Comparison of ENCODE assay signal across 3 fruit fly cellular contexts in genomic region chrX:2880660-2881059, dm6.
TF ChIP-seq lines count a peak whose summit lies in the region.

No protein-coding gene starts in this region.

TF ChIP-seq in whole organism, prepupa, 60 proteins besides CTCF, POLR2A, EP300 and RAD21 (continues in another document):
- TF ChIP-seq CG6163 (GFP tag; IDR thresholded peaks at IDR 0.05; lab: Robert Waterston, UW) (no peak), CG34406 (GFP tag; optimal IDR thresholded peaks at IDR 0.05; lab: Kevin White, UChicago) (peak; percentile 2), Hr39 (GFP tag; optimal IDR thresholded peaks at IDR 0.05; lab: Kevin White, UChicago) (peak; percentile 15), fd59A (GFP tag; optimal IDR thresholded peaks at IDR 0.05; lab: Kevin White, UChicago) (peak; percentile 48), Blimp-1 (GFP tag; optimal IDR thresholded peaks at IDR 0.05; lab: Kevin White, UChicago) (no peak), CG6792 (GFP tag; optimal IDR thresholded peaks at IDR 0.05; lab: Kevin White, UChicago) (peak; percentile 26), CG10669 (GFP tag; optimal IDR thresholded peaks at IDR 0.05; lab: Kevin White, UChicago) (peak; percentile 42), CG1621 (tag; optimal IDR thresholded peaks at IDR 0.05; lab: Kevin White, UChicago) (peak; percentile 33), CG8632 (GFP tag; optimal IDR thresholded peaks at IDR 0.05; lab: Kevin White, UChicago) (no peak), Eip75B (GFP tag; optimal IDR thresholded peaks at IDR 0.05; lab: Kevin White, UChicago) (no peak), CG11902 (GFP tag; optimal IDR thresholded peaks at IDR 0.05; lab: Kevin White, UChicago) (no peak), Smox (GFP tag; optimal IDR thresholded peaks at IDR 0.05; lab: Kevin White, UChicago) (peak; percentile 1), Hr4 (GFP tag; optimal IDR thresholded peaks at IDR 0.05; lab: Kevin White, UChicago) (no peak), dac (GFP tag; optimal IDR thresholded peaks at IDR 0.05; lab: Kevin White, UChicago) (no peak), Sox102F (GFP tag; optimal IDR thresholded peaks at IDR 0.05; lab: Kevin White, UChicago) (peak; percentile 9), Sox15 (GFP tag; optimal IDR thresholded peaks at IDR 0.05; lab: Kevin White, UChicago) (no peak), CG11294 (GFP tag; IDR thresholded peaks at IDR 0.05; lab: Robert Waterston, UW) (no peak), topi (GFP tag; optimal IDR thresholded peaks at IDR 0.05; lab: Kevin White, UChicago) (no peak), CG7368 (GFP tag; optimal IDR thresholded peaks at IDR 0.05; lab: Kevin White, UChicago) (no peak), CG31627 (GFP tag; optimal IDR thresholded peaks at IDR 0.05; lab: Kevin White, UChicago) (peak; percentile 20), Met (GFP tag; optimal IDR thresholded peaks at IDR 0.05; lab: Kevin White, UChicago) (peak; percentile 8), Hr38 (GFP tag; optimal IDR thresholded peaks at IDR 0.05; lab: Kevin White, UChicago) (no peak), eg (GFP tag; IDR thresholded peaks at IDR 0.05; lab: Robert Waterston, UW) (no peak), pdm3 (GFP tag; optimal IDR thresholded peaks at IDR 0.05; lab: Kevin White, UChicago) (peak; percentile 45), CG4318 (GFP tag; optimal IDR thresholded peaks at IDR 0.05; lab: Kevin White, UChicago) (no peak), CG6276 (GFP tag; optimal IDR thresholded peaks at IDR 0.05; lab: Kevin White, UChicago) (no peak), CG6854 (GFP tag; optimal IDR thresholded peaks at IDR 0.05; lab: Kevin White, UChicago) (no peak), salr (GFP tag; optimal IDR thresholded peaks at IDR 0.05; lab: Kevin White, UChicago) (no peak), CG3032 (tag; optimal IDR thresholded peaks at IDR 0.05; lab: Kevin White, UChicago) (no peak), fd85E (GFP tag; optimal IDR thresholded peaks at IDR 0.05; lab: Kevin White, UChicago) (no peak), Gug (GFP tag; IDR thresholded peaks at IDR 0.05; lab: Robert Waterston, UW) (no peak), Eip78C (GFP tag; lab: Kevin White, UChicago) (peak; percentile 75)

TF ChIP-seq in whole organism, pupa, 21 proteins besides CTCF, POLR2A, EP300 and RAD21:
- peak; percentile 63 for TF ChIP-seq CG8159 (tag; optimal IDR thresholded peaks at IDR 0.05; lab: Kevin White, UChicago)
- TF ChIP-seq rn (GFP tag; IDR thresholded peaks at IDR 0.05; lab: Robert Waterston, UW) = no peak
- TF ChIP-seq CG32121 (GFP tag; IDR thresholded peaks at IDR 0.05; lab: Robert Waterston, UW) = no peak
- TF ChIP-seq EcR (GFP tag; optimal IDR thresholded peaks at IDR 0.05; lab: Kevin White, UChicago) = no peak
- no peak for TF ChIP-seq CG4496 (GFP tag; IDR thresholded peaks at IDR 0.05; lab: Robert Waterston, UW)
- TF ChIP-seq CG34367 (tag; optimal IDR thresholded peaks at IDR 0.05; lab: Kevin White, UChicago) = peak; percentile 50
- peak; percentile 49 for TF ChIP-seq CG17806 (tag; optimal IDR thresholded peaks at IDR 0.05; lab: Kevin White, UChicago)
- peak; percentile 42 for TF ChIP-seq gl (tag; optimal IDR thresholded peaks at IDR 0.05; lab: Kevin White, UChicago)
- peak; percentile 57 for TF ChIP-seq CG15710 (tag; optimal IDR thresholded peaks at IDR 0.05; lab: Kevin White, UChicago)
- no peak for TF ChIP-seq CG13204 (GFP tag; optimal IDR thresholded peaks at IDR 0.05; lab: Kevin White, UChicago)
- TF ChIP-seq CG14655 (GFP tag; optimal IDR thresholded peaks at IDR 0.05; lab: Kevin White, UChicago) = peak; percentile 49
- TF ChIP-seq CG8301 (tag; optimal IDR thresholded peaks at IDR 0.05; lab: Kevin White, UChicago) = peak; percentile 20
- 0 out of 3 replicates have a peak, but pooled peaks have one; percentile 15 for TF ChIP-seq fd96Ca (GFP tag; IDR thresholded peaks at IDR 0.05; lab: Robert Waterston, UW)
- TF ChIP-seq CG9948 (tag; optimal IDR thresholded peaks at IDR 0.05; lab: Kevin White, UChicago) = peak; percentile 47
- TF ChIP-seq D1 (tag; optimal IDR thresholded peaks at IDR 0.05; lab: Kevin White, UChicago) = no peak
- TF ChIP-seq Pif1A (GFP tag; optimal IDR thresholded peaks at IDR 0.05; lab: Kevin White, UChicago) = peak; percentile 20
- TF ChIP-seq Pif1B (GFP tag; optimal IDR thresholded peaks at IDR 0.05; lab: Kevin White, UChicago) = no peak

TF ChIP-seq in whole organism, wandering third instar larva, 38 proteins besides CTCF, POLR2A, EP300 and RAD21:
- TF ChIP-seq lola (GFP tag; optimal IDR thresholded peaks at IDR 0.05; lab: Kevin White, UChicago) (no peak), OdsH (GFP tag; optimal IDR thresholded peaks at IDR 0.05; lab: Kevin White, UChicago) (no peak), N (GFP tag; optimal IDR thresholded peaks at IDR 0.05; lab: Kevin White, UChicago) (no peak), rgr (GFP tag; optimal IDR thresholded peaks at IDR 0.05; lab: Kevin White, UChicago) (peak; percentile 12), Dif (GFP tag; optimal IDR thresholded peaks at IDR 0.05; lab: Kevin White, UChicago; ENCODE audit: partially characterized antibody) (no peak), CG32264 (GFP tag; optimal IDR thresholded peaks at IDR 0.05; lab: Kevin White, UChicago) (no peak), sv (GFP tag; optimal IDR thresholded peaks at IDR 0.05; lab: Kevin White, UChicago) (no peak), Mio (GFP tag; optimal IDR thresholded peaks at IDR 0.05; lab: Kevin White, UChicago) (no peak), Jra (GFP tag; optimal IDR thresholded peaks at IDR 0.05; lab: Kevin White, UChicago) (no peak), tai (GFP tag; optimal IDR thresholded peaks at IDR 0.05; lab: Kevin White, UChicago) (no peak), h (GFP tag; optimal IDR thresholded peaks at IDR 0.05; lab: Kevin White, UChicago) (peak; percentile 7), Dfd (GFP tag; optimal IDR thresholded peaks at IDR 0.05; lab: Kevin White, UChicago) (no peak), Hr78 (GFP tag; optimal IDR thresholded peaks at IDR 0.05; lab: Kevin White, UChicago) (no peak), psq (GFP tag; optimal IDR thresholded peaks at IDR 0.05; lab: Kevin White, UChicago) (no peak), Vsx2 (GFP tag; optimal IDR thresholded peaks at IDR 0.05; lab: Kevin White, UChicago; ENCODE audit: partially characterized antibody) (no peak), dmrt93B (GFP tag; optimal IDR thresholded peaks at IDR 0.05; lab: Kevin White, UChicago) (no peak), woc (GFP tag; optimal IDR thresholded peaks at IDR 0.05; lab: Kevin White, UChicago) (no peak), Myc (optimal IDR thresholded peaks at IDR 0.05; lab: Kevin White, UChicago) (no peak), CrebA (GFP tag; optimal IDR thresholded peaks at IDR 0.05; lab: Kevin White, UChicago; ENCODE audit: borderline replicate concordance) (no peak), CG9705 (GFP tag; optimal IDR thresholded peaks at IDR 0.05; lab: Kevin White, UChicago) (no peak), GATAd (GFP tag; optimal IDR thresholded peaks at IDR 0.05; lab: Kevin White, UChicago) (no peak), Hnf4 (GFP tag; optimal IDR thresholded peaks at IDR 0.05; lab: Kevin White, UChicago) (no peak), brk (GFP tag; optimal IDR thresholded peaks at IDR 0.05; lab: Kevin White, UChicago) (no peak), HLH106 (tag; optimal IDR thresholded peaks at IDR 0.05; lab: Kevin White, UChicago) (peak; percentile 24), Abd-B (GFP tag; optimal IDR thresholded peaks at IDR 0.05; lab: Kevin White, UChicago) (no peak), ey (GFP tag; optimal IDR thresholded peaks at IDR 0.05; lab: Kevin White, UChicago) (peak; percentile 10)

Comparison
In these comparisons a context has a peak if more than half of its experiments do, and no peak if none do; other contexts are left out.
1. Of the 1 proteins assayed by ChIP-seq in both whole organism, prepupa and whole organism, wandering third instar larva: peak only in whole organism, prepupa: OdsH; only in whole organism, wandering third instar larva: none; in both: none; in neither: 0.